Worm (Caenorhabditis elegans): ENCODE results near the gene rfc-4.

DNA sequence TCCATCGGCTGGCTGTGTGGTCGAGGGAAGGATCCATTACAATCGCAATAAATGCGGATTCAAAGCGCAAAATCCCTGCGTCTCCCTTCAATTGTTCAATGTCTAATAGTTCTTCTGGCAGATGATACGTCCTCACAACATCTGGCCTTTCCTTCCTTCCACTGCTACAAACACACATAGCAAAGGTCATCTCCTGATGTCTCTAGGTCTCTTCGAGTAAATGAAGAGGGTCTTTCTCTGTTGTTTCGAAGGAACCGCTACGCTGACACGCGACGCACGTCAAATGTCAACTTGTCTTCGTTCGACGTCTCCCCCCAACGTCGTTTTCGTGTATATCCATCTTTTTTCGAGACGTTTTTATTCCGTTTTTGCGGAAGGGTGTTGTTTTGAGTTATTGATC lies 6.8 kb downstream of the rfc-4 start:
- TF ChIP-seq nhr-11 (tag; optimal IDR thresholded peaks at IDR 0.05) (no peak), lin-35 (GFP tag; optimal IDR thresholded peaks at IDR 0.05) (peak; percentile 43 to 72), sox-4 (tag; optimal IDR thresholded peaks at IDR 0.05) (no peak), unc-62 (GFP tag; optimal IDR thresholded peaks at IDR 0.05) (peak; percentile 80)

Data from whole organism, L1 larva.